Worm (Caenorhabditis elegans) whole organism, L3 larva: ENCODE data around the gene F59B2.15.

Experiments used
- R02D3.7 ChIP-seq: fragments of 150-350 bp; optimal IDR thresholded peaks from 2 replicates; lab custom pipeline; 2014; ENCODE audit warnings: missing biosample characterization, missing genetic modification characterization
- ZK546.5 ChIP-seq: sonication (generic microtip); optimal IDR thresholded peaks from 2 replicates; lab custom pipeline; 2017; ENCODE audit warnings: missing biosample characterization, missing genetic modification characterization
- aly-2 ChIP-seq: fragments of 150-350 bp; optimal IDR thresholded peaks from 2 replicates; lab custom pipeline; 2014; ENCODE audit warnings: missing biosample characterization, missing genetic modification characterization
- ama-1 ChIP-seq: fragments of 150-350 bp; optimal IDR thresholded peaks from 2 replicates; lab custom pipeline; 2018
- ceh-16 ChIP-seq: sonication (generic microtip); optimal IDR thresholded peaks from 2 replicates; lab custom pipeline; 2017; ENCODE audit warnings: missing biosample characterization, missing genetic modification characterization
- ceh-28 ChIP-seq: fragments of 150-350 bp; optimal IDR thresholded peaks from 2 replicates; lab custom pipeline; 2014; ENCODE audit warnings: missing biosample characterization, missing genetic modification reagents, missing genetic modification characterization
- ceh-82 ChIP-seq: fragments of 150-350 bp; optimal IDR thresholded peaks from 2 replicates; lab custom pipeline; 2014; ENCODE audit warnings: missing biosample characterization, missing genetic modification characterization
- ceh-9 ChIP-seq: sonication (generic microtip); optimal IDR thresholded peaks from 2 replicates; lab custom pipeline; 2018; ENCODE audit warnings: missing biosample characterization, missing genetic modification characterization
- egl-27 ChIP-seq: sonication (generic microtip); optimal IDR thresholded peaks from 4 replicates; lab custom pipeline; 2017; ENCODE audit warnings: missing biosample characterization, missing genetic modification reagents, missing genetic modification characterization
- egl-5 ChIP-seq: fragments of 150-350 bp; optimal IDR thresholded peaks from 2 replicates; lab custom pipeline; 2017; ENCODE audit warnings: missing biosample characterization, missing genetic modification reagents, missing genetic modification characterization, inconsistent platforms
- elt-1 ChIP-seq: fragments of 150-350 bp; optimal IDR thresholded peaks from 2 replicates; lab custom pipeline; 2014; ENCODE audit warnings: missing biosample characterization, missing genetic modification characterization
- elt-2 ChIP-seq: sonication (generic microtip); optimal IDR thresholded peaks from 2 replicates; lab custom pipeline; 2016; ENCODE audit warnings: missing genetic modification reagents, mild to moderate bottlenecking, missing genetic modification characterization, missing compliant biosample characterization
- elt-3 ChIP-seq, 3 experiments: fragments of 150-350 bp in 1 of 3; sonication (generic microtip) in 2 of 3; optimal IDR thresholded peaks; 2 replicates in 2 of 3; 4 replicates in 1 of 3; lab custom pipeline; 2014 to 2017; ENCODE audit warnings: missing biosample characterization in 3 of 3, missing genetic modification characterization in 3 of 3
- fkh-10 ChIP-seq: sonication (generic microtip); optimal IDR thresholded peaks from 2 replicates; lab custom pipeline; 2017; ENCODE audit warnings: missing biosample characterization, missing genetic modification reagents, missing genetic modification characterization
- fkh-2 ChIP-seq: fragments of 150-350 bp; optimal IDR thresholded peaks from 2 replicates; lab custom pipeline; 2014; ENCODE audit warnings: missing biosample characterization, missing genetic modification reagents, missing genetic modification characterization
- hmg-11 ChIP-seq: sonication (generic microtip); optimal IDR thresholded peaks from 2 replicates; lab custom pipeline; 2016; ENCODE audit warnings: missing genetic modification characterization, missing compliant biosample characterization
- jun-1 ChIP-seq: fragments of 150-350 bp; optimal IDR thresholded peaks from 2 replicates; lab custom pipeline; 2014; ENCODE audit warnings: missing biosample characterization, missing genetic modification reagents, missing genetic modification characterization
- lin-15B ChIP-seq: fragments of 150-350 bp; optimal IDR thresholded peaks from 2 replicates; lab custom pipeline; 2014; ENCODE audit warnings: missing biosample characterization, missing genetic modification characterization
- lin-39 ChIP-seq: fragments of 150-350 bp; optimal IDR thresholded peaks from 2 replicates; lab custom pipeline; 2018; ENCODE audit warnings: missing biosample characterization, missing genetic modification reagents, missing genetic modification characterization
- lsy-12 ChIP-seq: sonication (generic microtip); optimal IDR thresholded peaks from 2 replicates; lab custom pipeline; 2016; ENCODE audit warnings: mild to moderate bottlenecking, missing genetic modification characterization, missing compliant biosample characterization
- mdl-1 ChIP-seq: fragments of 150-350 bp; optimal IDR thresholded peaks from 2 replicates; lab custom pipeline; 2014; ENCODE audit warnings: missing biosample characterization, missing genetic modification characterization
- mml-1 ChIP-seq: fragments of 150-350 bp; sonication (generic microtip); optimal IDR thresholded peaks from 3 replicates; lab custom pipeline; 2014; ENCODE audit warnings: missing biosample characterization, missing genetic modification characterization
- nfya-1 ChIP-seq: sonication (generic microtip); optimal IDR thresholded peaks from 2 replicates; lab custom pipeline; 2017; ENCODE audit warnings: missing genetic modification characterization, mild to moderate bottlenecking, missing compliant biosample characterization, antibody characterized with exemption, moderate library complexity; ENCODE audit not compliant: insufficient read depth
- nhr-11 ChIP-seq: fragments of 150-350 bp; optimal IDR thresholded peaks from 2 replicates; lab custom pipeline; 2014; ENCODE audit warnings: missing biosample characterization, missing genetic modification characterization
- nhr-12 ChIP-seq: fragments of 150-350 bp; optimal IDR thresholded peaks from 2 replicates; lab custom pipeline; 2014; ENCODE audit warnings: missing biosample characterization, missing genetic modification characterization
- nhr-23 ChIP-seq: fragments of 150-350 bp; optimal IDR thresholded peaks from 2 replicates; lab custom pipeline; 2014; ENCODE audit warnings: missing biosample characterization, missing genetic modification reagents, missing genetic modification characterization
- nhr-25 ChIP-seq: sonication (generic microtip); optimal IDR thresholded peaks from 2 replicates; lab custom pipeline; 2017; ENCODE audit warnings: missing biosample characterization, missing genetic modification characterization
- nhr-28 ChIP-seq: fragments of 150-350 bp; optimal IDR thresholded peaks from 2 replicates; lab custom pipeline; 2014; ENCODE audit warnings: missing biosample characterization, missing genetic modification characterization
- nhr-43 ChIP-seq: sonication (generic microtip); optimal IDR thresholded peaks from 2 replicates; lab custom pipeline; 2016; ENCODE audit warnings: mild to moderate bottlenecking, missing genetic modification characterization, missing compliant biosample characterization; ENCODE audit not compliant: poor library complexity, severe bottlenecking
- nhr-76 ChIP-seq: fragments of 150-350 bp; sonication (generic microtip); optimal IDR thresholded peaks from 5 replicates; lab custom pipeline; 2014; ENCODE audit warnings: missing biosample characterization, missing genetic modification characterization
- nhr-77 ChIP-seq: fragments of 150-350 bp; optimal IDR thresholded peaks from 2 replicates; lab custom pipeline; 2014; ENCODE audit warnings: missing biosample characterization, missing genetic modification characterization
- pha-4 ChIP-seq: fragments of 150-350 bp; optimal IDR thresholded peaks from 2 replicates; lab custom pipeline; 2014; ENCODE audit warnings: missing biosample characterization, missing genetic modification reagents, missing genetic modification characterization
- pqm-1 ChIP-seq: fragments of 150-350 bp; optimal IDR thresholded peaks from 2 replicates; lab custom pipeline; 2017; ENCODE audit warnings: missing biosample characterization, missing genetic modification characterization, inconsistent platforms
- sea-2 ChIP-seq: fragments of 150-350 bp; sonication (generic microtip); optimal IDR thresholded peaks from 4 replicates; lab custom pipeline; 2014; ENCODE audit warnings: missing biosample characterization, missing genetic modification reagents, missing genetic modification characterization
- snpc-4 ChIP-seq: fragments of 150-350 bp; optimal IDR thresholded peaks from 2 replicates; lab custom pipeline; 2014; ENCODE audit warnings: missing biosample characterization, missing genetic modification characterization
- tbx-2 ChIP-seq: sonication (generic microtip); optimal IDR thresholded peaks from 2 replicates; lab custom pipeline; 2016; ENCODE audit warnings: mild to moderate bottlenecking, missing genetic modification characterization, missing compliant biosample characterization
- unc-39 ChIP-seq: sonication (generic microtip); optimal IDR thresholded peaks from 4 replicates; lab custom pipeline; 2017; ENCODE audit warnings: missing biosample characterization, missing genetic modification characterization
- unc-62 ChIP-seq: fragments of 150-350 bp; sonication (generic microtip); optimal IDR thresholded peaks from 4 replicates; lab custom pipeline; 2014; ENCODE audit warnings: missing biosample characterization, missing genetic modification reagents, missing genetic modification characterization
- zag-1 ChIP-seq: fragments of 150-350 bp; optimal IDR thresholded peaks from 2 replicates; lab custom pipeline; 2014; ENCODE audit warnings: missing biosample characterization, missing genetic modification characterization
- ztf-11 ChIP-seq: fragments of 150-350 bp; optimal IDR thresholded peaks from 2 replicates; lab custom pipeline; 2014; ENCODE audit warnings: missing biosample characterization, missing genetic modification characterization
- ztf-4 ChIP-seq: fragments of 150-350 bp; optimal IDR thresholded peaks from 2 replicates; lab custom pipeline; 2014; ENCODE audit warnings: missing biosample characterization, missing genetic modification characterization

F59B2.15 gene

DNA sequence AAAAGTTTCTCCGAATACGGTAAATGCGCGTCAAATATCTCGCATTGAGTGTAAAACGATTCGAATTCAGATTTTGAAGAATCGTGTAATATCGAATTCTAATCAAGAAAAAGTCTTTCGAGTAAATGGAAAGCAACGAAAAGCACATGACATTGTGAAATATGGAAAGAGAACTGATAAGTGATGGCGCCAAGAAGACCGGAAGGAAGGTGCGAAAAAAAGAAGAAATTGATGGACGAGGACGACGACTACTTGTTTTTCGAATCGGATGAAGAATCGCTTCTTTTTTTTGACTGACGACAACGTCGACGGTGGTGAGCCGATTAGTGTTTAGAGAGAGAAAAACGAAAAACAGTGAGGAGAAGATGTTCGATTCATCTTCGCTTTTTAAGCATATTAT, 16.5 kb downstream of the F59B2.15 start:
- no peak for TF ChIP-seq unc-62 (GFP tag; lab: Kevin White, UChicago)
- no peak for TF ChIP-seq unc-39 (tag; lab: Kevin White, UChicago)
- no peak for TF ChIP-seq ceh-82 (tag; lab: Kevin White, UChicago)
- no peak for TF ChIP-seq nhr-12 (tag; lab: Kevin White, UChicago)
- TF ChIP-seq ceh-28 (tag; lab: Kevin White, UChicago): no peak
- no peak for TF ChIP-seq egl-27 (tag; lab: Kevin White, UChicago)
- peak; percentile 21 for TF ChIP-seq pqm-1 (tag; lab: Kevin White, UChicago)
- no peak for TF ChIP-seq jun-1 (tag; lab: Kevin White, UChicago)
- TF ChIP-seq aly-2 (tag; lab: Kevin White, UChicago): no peak
- TF ChIP-seq ztf-11 (tag; lab: Kevin White, UChicago): no peak
- no peak for TF ChIP-seq nhr-25
- TF ChIP-seq egl-5: no peak
- no peak for TF ChIP-seq sea-2 (GFP tag; lab: Kevin White, UChicago)
- peak; percentile 62 for TF ChIP-seq elt-2 (tag; lab: Kevin White, UChicago)
- no peak for TF ChIP-seq nhr-23 (tag; lab: Kevin White, UChicago)
- no peak for TF ChIP-seq zag-1
- no peak for TF ChIP-seq mml-1
- TF ChIP-seq nhr-11: no peak
- TF ChIP-seq, all 47 proteins: peak for 2

DNA sequence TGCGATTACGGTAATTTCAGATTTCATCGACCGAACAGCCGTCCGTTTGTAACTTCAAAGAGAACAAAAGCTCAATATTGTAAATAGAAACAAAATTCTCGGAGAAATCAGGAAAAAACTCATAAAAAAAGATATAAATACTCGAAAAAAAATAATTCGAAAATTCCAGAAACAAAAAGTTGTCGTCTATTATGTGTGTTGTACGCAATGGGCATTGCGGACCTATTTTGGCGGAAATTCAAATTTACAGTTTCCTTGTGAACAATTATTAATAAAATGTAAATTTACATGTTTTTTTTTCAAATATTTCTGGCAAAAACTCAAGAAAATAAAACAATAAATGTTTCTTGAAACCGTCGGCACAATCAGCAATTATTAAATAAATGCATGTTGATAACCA, 17.0 kb downstream of the F59B2.15 start:
- TF ChIP-seq nhr-76 (no peak), aly-2 (tag; lab: Kevin White, UChicago) (no peak), ama-1 (lab: Kevin White, UChicago) (no peak), egl-27 (tag; lab: Kevin White, UChicago) (no peak), R02D3.7 (tag; lab: Kevin White, UChicago) (no peak), pha-4 (no peak), sea-2 (GFP tag; lab: Kevin White, UChicago) (no peak), ceh-9 (tag; lab: Kevin White, UChicago) (no peak), fkh-2 (tag; lab: Kevin White, UChicago) (no peak), ztf-4 (tag; lab: Kevin White, UChicago) (no peak), lin-39 (no peak), lsy-12 (tag; lab: Kevin White, UChicago) (no peak), hmg-11 (tag; lab: Kevin White, UChicago) (no peak), ztf-11 (tag; lab: Kevin White, UChicago) (no peak)

DNA sequence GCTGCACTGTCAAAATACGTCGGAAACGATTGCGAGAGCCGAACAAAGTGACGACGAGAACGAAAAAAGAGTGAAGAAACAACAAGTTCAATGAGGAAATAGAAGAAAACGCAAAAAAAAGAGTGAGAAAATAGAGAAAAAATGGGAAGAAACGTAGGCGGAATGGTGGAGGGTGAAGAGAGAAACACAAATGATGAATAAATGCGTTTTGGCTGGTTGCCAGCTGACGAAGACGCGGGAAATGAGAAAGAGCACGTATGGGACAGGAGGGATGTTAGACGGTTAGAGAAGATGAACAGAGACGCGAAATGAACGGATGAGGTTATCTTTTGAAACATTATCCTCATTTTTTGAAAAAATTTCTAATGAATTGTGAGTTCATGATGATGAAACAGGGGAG, 17.5 kb downstream of the F59B2.15 start:
- TF ChIP-seq ceh-16 (tag; lab: Kevin White, UChicago) (no peak), elt-1 (tag; lab: Kevin White, UChicago) (no peak), ztf-4 (tag; lab: Kevin White, UChicago) (no peak), nhr-25 (peak; percentile 54), fkh-10 (GFP tag; lab: Kevin White, UChicago) (peak; percentile 7), snpc-4 (tag; lab: Kevin White, UChicago) (peak; percentile 46), sea-2 (GFP tag; lab: Kevin White, UChicago) (no peak), nhr-11 (no peak), nhr-12 (tag; lab: Kevin White, UChicago) (no peak), hmg-11 (tag; lab: Kevin White, UChicago) (peak; percentile 39), egl-27 (tag; lab: Kevin White, UChicago) (no peak), nhr-43 (tag; lab: Kevin White, UChicago) (no peak), nhr-28 (tag; lab: Kevin White, UChicago) (no peak), zag-1 (no peak), lin-39 (peak; percentile 61), tbx-2 (tag; lab: Kevin White, UChicago) (peak; percentile 9), nfya-1 (tag; lab: Kevin White, UChicago) (peak; percentile 85), ceh-9 (tag; lab: Kevin White, UChicago) (no peak), lsy-12 (tag; lab: Kevin White, UChicago) (peak; percentile 11), nhr-76 (no peak), mdl-1 (tag; lab: Kevin White, UChicago) (no peak), elt-2 (tag; lab: Kevin White, UChicago) (peak; percentile 31), lin-15B (tag; lab: Kevin White, UChicago) (peak; percentile 32), nhr-77 (tag; lab: Kevin White, UChicago) (no peak), ZK546.5 (tag; lab: Kevin White, UChicago) (no peak), mml-1 (no peak), elt-3 (tag; optimal IDR thresholded peaks at IDR 0.05; lab: Kevin White, UChicago) (no peak), jun-1 (tag; lab: Kevin White, UChicago) (peak; percentile 38), pha-4 (peak; percentile 74), egl-5 (peak; percentile 86), R02D3.7 (tag; lab: Kevin White, UChicago) (peak; percentile 2), nhr-23 (tag; lab: Kevin White, UChicago) (peak; percentile 40), unc-39 (tag; lab: Kevin White, UChicago) (no peak), pqm-1 (tag; lab: Kevin White, UChicago) (no peak)
